Worm (Caenorhabditis elegans) whole organism, dauer: ENCODE data around the gene C12D12.1.

Experiments
- unc-62 ChIP-seq: sonication (generic microtip); optimal IDR thresholded peaks from 2 replicates; lab custom pipeline; 2017; ENCODE audit warnings: missing biosample characterization, missing genetic modification reagents, missing genetic modification characterization

C12D12.1 gene

DNA sequence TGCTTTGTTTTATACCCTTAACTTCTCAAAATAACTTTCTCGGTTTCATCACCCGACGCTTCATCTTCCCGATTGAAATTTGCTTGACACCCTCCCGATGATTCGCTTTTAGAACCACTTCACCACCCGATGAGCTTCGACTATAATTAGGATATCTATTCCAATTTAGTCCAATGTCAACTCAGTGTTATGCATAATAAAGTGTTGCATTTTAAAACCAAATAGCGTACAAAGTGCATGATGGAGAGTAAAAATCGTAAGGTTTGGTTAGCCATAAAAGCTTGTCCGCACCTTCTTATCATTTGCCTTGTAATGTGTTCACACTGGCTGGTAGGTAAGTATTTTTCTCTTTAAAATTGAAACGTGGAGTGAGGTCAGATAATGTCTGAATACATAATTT is at the start of gene C12D12.1:
TSS of gene C12D12.1 (plus strand) at position 301 of the 400 bp plus-strand sequence.
- no peak for TF ChIP-seq unc-62 (GFP tag; lab: Kevin White, UChicago)

DNA sequence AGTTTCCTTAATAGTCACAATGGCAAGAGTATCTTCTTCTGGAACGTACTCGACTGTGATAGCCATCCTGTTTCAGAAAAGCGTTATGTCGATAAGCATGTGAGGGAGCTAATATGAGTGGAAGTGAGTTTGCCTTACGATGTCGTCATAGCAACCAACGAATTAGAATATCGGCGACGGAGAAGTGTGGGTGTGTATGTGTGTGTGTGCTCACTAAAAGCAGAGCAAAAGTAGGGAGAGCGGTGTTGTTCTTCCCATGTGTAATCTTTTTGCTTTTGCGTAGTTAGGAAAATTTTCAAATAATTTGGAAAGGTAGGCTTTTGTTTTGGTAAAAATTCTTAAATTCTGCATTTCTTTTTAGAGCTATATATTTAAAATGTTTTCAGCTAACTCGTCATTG is 47.9 kb upstream of the C12D12.1 start, which contains the start of gene ZK813.5:
TSS of gene ZK813.5 (minus strand) at position 101 of the 400 bp plus-strand sequence.
- TF ChIP-seq unc-62 (GFP tag; lab: Kevin White, UChicago), result no peak

DNA sequence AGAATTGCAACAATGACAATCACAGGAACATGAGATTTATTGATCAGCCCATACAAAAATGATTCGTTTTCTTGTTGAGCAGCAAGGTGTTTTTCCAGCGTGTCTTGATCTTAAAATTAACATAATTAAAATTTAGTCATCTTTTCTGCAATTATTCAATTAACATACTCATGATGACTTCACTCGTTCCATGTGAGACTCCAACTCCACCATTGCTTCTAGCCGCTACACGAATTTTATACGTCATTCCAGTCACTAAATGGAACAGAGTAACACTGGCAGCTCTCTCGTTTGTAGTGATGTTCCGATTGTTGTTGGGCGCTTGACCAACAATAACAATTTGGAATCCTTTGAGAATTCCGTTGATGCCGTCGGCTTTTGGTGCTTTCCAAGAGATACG is 45.2 kb upstream of the C12D12.1 start:
- TF ChIP-seq unc-62 (GFP tag; lab: Kevin White, UChicago), result no peak

DNA sequence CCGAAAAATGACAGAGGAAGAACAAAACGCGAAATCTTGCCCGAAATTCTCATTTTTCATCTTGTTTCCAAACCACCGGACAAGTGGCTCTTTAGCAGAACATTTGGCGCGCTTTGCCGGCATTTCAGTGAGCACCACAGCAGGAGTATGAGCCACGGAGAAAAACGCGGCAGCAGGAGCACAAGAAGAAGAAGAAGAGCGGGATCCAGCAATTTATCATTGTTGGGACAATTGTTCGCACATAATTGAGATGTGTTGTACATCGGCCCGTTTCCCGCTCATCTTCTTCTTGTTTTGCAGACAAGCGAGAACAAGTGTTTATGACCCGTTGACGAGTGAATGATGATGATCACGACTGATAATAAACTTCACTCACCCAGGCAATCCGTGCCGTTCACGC is 43.5 kb upstream of the C12D12.1 start:
- TF ChIP-seq unc-62 (GFP tag; lab: Kevin White, UChicago), result no peak

DNA sequence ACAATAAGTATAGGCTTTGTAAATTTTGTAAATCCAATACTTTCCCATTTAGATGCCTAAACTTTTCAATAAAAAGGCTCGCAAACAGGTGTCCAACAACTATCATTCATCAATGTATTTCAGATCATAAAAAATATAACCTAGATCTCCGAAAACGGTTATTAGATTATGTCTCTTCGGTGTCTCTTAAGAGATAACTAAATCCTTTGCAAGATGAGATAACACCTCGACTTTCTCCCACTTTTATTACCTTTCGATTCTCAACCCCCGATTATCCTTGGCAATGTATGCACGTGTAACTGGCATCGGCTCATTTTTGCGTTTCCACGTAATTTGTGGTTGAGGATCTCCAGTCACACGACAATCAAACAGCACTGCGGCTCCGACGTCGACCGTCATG is 37.0 kb upstream of the C12D12.1 start:
- no peak for TF ChIP-seq unc-62 (GFP tag; lab: Kevin White, UChicago)

DNA sequence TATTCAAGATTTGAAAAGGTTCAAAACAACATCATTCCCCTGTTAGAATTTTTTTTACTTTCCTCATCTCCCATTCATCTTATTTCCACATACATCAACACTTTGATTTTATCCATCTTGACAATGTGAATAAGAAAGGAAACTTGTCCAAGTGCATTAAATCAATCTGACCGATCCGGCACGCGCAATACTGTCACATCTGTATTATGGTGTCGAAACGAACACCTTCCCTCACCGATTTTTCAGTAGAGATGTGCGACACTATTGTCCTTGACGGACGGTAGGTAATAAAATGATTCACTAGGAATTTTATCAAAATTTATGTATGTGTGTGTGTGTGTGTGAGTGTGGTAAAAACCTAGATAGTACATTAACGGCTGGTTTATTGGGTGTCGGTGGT is 35.2 kb upstream of the C12D12.1 start:
- TF ChIP-seq unc-62 (GFP tag; lab: Kevin White, UChicago), result no peak

DNA sequence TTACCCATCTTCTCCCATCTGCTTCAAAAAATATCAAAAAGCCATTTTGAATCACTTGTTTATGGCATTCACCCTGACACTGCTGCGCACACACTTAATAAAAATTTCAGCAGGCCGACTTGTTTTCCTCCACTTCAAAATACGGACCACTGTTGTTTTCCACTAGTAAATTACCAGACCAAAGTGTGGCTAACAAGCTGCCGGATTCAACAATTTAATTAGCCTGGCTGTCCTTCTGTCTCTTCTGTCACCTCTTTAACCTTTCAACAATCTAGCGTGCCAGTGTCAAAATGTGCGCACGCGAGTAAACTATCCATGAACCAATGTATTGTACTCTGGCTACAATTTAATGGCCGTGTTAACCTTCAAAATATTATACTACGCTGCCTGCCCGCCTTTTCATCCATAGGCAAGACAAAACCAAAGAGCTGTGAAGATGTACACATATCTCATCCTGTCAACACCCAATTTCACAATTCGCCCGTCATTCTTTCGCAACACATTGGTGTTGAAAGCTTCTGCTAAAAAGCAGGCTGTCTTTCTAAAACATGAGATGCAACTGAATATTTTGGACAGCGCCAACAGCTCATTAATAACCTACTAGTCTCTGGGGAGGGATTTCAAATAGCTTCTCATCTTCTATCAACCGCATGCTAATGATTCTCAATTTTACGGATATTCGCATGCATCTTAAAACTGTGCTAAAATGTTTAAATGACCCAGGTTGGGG is 34.6 kb upstream of the C12D12.1 start:
- no peak for TF ChIP-seq unc-62 (GFP tag; lab: Kevin White, UChicago)

DNA sequence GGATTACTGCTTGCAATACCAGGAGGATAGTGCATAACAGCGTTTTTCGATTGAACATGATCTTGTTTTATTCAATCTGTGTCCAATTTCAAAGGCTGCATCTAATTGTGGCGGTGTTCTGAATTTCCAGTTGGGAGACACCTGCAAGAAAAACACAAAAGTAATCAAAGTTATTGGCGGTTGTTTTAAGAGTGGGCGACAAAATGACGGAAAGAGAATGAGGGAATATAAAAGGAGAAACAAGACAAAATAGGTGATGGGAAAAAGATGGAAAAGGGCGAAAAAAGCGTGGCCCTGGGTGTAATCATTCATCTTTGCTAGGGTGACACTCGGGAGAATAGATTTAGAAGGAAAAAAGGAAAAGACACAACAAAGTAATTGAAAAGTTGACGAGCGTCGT is 33.3 kb upstream of the C12D12.1 start, which contains the start of the genes ZK377.15 and sax-3:
TSS of gene ZK377.15 (minus strand) at position 101 of the 400 bp plus-strand sequence.
TSS of gene sax-3 (minus strand) at position 143 of the 400 bp plus-strand sequence.
- no peak for TF ChIP-seq unc-62 (GFP tag; lab: Kevin White, UChicago)

DNA sequence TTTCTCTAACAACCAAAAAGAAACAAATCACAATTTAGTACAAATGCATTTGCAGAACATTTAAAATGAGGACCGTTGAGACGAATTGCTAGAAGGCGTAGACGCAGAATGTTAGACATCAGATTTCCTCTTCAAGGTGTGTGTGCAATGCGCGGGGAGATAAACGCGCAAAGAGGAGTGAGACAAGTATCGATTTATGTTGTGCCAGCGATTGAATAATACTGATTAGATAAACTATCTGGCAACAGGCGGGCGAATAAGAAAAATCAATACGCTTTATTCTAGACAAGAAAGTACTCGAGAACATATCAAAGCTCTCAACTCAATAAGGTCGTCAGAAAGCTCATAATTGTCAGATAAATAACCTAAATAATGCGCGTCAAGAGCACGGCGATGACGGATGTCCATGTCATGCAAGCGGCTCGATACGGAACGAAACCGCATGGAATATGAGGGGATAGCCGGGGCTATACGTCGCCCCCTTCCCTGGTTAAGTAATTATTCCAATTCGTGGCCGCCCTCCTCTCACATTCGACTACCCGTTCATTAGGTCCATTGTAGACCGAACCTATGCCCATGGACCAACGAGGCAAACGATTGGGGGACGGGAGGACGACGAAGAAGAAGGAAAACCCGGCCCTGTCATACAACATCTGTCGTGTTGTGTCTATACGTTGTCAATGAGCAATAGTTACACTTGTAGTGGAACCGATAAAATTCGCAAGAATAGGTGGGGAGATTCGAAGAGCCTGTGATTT is 31.9 kb upstream of the C12D12.1 start:
- no peak for TF ChIP-seq unc-62 (GFP tag; lab: Kevin White, UChicago)

DNA sequence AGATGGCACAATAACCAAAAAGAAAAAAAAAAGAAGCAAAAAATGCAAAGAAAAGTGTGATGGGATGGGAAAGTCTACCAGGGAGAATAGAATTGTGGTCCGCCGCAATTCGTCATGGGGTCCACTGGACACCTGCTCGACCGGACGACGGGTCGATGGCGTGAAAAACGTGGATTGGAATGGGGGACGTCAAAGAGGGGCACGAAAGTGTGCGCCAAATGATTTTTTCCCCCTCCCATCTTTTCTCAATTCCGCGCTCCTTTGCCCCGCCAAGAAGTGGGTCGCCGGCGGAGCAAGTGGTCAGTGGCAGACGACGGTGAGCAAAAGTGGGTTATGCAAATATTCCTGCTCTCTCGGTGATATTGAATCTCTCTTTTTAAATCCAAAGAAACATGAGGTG is 31.1 kb upstream of the C12D12.1 start:
- no peak for TF ChIP-seq unc-62 (GFP tag; lab: Kevin White, UChicago)

DNA sequence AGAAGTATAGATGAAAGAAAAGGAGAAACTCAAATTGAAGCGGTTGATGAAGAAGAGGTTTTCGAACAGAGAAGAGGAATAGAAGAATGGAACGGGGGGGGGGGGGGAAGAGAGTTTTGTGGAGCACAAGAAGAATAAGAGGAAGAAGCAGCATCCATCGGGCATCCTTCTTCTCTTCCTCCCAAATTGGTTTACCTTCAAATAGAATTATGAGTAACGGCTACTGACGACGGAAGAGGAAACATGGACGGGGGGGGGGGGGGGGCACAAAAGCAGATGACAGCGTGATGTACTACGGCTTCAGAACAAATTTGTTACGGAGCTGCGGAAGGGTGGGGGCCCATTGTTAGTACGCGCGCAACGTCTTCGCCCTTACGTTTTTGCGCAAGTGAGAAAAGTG is 29.7 kb upstream of the C12D12.1 start:
- TF ChIP-seq unc-62 (GFP tag; lab: Kevin White, UChicago), result no peak

DNA sequence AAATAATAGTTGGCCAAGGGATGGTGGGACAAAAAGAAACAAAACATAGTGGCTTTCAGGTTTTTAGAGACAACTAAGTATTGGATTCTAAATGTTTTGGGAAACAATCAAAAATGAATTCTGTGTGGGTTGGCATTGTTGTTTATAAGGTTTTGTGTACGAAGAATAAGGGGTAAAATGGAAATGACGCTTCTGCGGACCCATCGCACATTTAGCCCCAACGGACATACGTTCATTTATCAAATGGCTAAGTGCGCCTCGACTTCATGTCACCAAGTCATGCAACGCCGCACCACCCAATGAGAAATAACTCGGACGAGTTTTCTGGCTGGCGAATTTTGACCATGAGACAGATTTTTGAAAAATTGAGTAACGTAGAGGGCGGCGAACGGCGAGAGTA is 28.7 kb upstream of the C12D12.1 start:
- TF ChIP-seq unc-62 (GFP tag; lab: Kevin White, UChicago), result no peak

DNA sequence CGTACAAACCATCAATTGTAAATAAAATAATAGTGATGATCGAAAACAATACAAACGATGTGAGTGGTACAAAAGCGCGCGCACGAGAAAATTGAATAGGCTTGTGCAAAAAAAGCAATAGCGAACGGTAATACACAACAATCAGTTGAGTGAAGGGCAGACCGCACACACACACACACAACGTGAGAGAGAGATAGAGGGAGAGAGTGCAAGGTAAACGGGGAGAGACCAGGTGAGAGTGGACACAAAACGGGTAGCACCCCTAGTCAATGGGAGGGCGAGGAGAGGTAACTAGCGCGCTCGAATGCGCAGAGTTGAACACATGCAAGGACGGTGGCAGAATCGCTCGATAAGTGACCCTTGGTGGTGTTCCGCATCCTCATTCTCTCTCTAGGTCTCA is 26.8 kb upstream of the C12D12.1 start:
- TF ChIP-seq unc-62 (GFP tag; lab: Kevin White, UChicago), result no peak

DNA sequence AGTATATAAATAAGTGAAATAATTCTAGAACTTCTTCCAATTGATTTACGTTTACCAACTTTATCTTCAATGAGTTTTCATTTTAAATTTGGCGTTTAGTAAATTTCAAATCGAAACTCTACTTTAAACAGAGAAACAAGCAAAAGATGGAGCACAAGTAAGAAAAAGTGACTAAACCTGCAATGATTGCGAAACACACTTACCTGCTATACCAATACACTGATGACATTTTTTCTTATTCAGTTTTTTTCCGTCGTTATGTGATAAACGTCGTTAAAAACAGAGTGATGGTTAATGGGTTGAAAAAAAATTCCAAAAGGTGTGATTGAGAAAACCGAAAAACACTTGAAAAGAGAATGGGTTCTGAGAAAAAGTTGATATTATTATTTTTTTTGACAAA is 25.3 kb upstream of the C12D12.1 start:
- no peak for TF ChIP-seq unc-62 (GFP tag; lab: Kevin White, UChicago)

DNA sequence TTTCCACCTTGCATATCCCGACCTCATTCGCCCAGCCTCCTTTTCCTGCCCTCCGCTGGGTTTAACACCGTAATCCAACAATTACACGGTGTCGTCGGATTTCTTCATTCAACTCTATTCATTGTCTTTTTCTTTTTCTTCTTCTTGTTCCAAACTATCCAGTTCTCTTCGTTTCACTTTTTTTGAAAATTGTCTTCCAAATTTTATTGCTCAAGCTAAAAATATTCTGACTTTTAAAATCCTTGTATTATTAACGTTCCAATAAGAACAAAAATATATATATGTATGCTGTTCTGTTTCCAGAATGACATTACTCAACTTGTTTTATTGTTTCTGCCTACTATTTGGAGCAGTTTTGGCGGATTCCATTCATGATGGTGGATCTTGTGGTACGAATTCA is 19.1 kb upstream of the C12D12.1 start, which contains the start of gene wrt-6:
TSS of gene wrt-6 (plus strand) at position 301 of the 400 bp plus-strand sequence.
- no peak for TF ChIP-seq unc-62 (GFP tag; lab: Kevin White, UChicago)

DNA sequence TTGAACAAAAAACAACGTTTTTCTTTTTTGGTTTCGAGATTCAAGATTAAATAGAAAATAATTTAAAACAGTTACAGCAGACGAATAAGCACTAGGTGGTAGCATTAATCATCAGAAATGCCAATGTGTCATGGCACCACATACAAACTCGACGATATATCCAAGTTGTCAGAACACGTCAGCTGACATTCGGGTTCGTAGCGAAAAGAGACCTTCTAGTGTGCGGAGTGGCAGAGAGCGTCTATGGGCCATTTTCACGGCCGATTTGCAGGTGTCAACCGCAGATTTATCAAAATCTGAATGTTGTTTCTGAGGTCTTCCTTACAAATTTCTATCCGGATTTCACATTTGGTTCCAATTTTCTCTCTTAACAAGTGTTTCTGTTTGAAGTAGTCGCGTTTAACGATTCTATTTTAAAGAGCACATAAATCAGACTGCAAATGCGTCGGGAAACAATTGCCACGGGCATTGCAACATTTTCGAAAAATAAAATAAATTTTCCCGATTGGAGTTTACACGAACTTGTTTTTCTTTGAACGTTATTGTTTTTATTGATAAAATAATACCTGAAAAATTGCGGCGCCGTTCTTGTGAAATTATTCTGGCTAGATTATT is 10.9 kb upstream of the C12D12.1 start:
- no peak for TF ChIP-seq unc-62 (GFP tag; lab: Kevin White, UChicago)
